Fruit fly (Drosophila melanogaster) whole organism, prepupa: ENCODE results near the gene Uch.

ENCODE experiments used
- CG11902 ChIP-seq: fragments of 200-800 bp; sonication (Bioruptor generic); optimal IDR thresholded peaks from 3 replicates; lab custom pipeline; 2016; ENCODE audit warnings: missing biosample characterization, missing genetic modification characterization
- CG34406 ChIP-seq: fragments of 200-800 bp; sonication (Bioruptor generic); optimal IDR thresholded peaks from 3 replicates; lab custom pipeline; 2016; ENCODE audit warnings: missing biosample characterization, missing genetic modification characterization
- pdm3 ChIP-seq: fragments of 200-800 bp; sonication (Bioruptor generic); optimal IDR thresholded peaks from 3 replicates; lab custom pipeline; 2016; ENCODE audit warnings: missing biosample characterization, missing genetic modification characterization

DNA sequence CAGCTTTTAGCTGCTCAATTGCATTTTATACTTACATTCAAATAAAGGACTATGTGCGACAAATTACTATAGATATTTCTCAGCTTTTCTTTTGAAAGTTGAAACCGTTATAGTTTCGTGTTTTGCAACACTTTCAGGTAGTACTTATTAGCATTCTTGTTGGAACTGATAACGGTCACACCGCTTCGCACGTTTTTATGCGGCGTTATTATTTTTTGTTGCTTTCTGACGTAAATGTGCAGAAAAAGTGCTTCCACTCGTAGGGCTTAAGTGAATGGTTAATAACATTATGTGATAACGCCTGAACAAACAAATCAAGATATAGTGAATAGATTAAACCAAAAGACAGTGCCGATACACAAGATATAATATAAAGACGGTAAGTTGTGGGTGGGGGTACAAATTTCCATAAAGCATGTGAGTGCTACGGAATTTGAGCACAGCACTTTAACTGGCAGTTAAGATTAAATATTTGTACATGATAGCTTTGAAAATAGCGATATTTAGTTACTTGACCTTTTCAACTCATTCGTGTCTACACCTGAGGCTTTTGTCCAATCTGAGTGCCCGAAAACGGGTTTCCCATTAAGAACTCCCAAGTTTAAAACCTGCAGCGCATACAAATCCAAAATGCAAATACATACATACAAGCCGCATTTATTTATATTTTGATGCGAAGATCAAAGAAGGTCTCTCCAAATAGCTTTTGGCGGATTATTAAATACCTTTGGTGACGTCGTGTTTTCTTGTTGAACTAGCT lies 6.7 kb upstream of the Uch start, which contains the start of gene papi:
- TF ChIP-seq pdm3 (GFP tag; lab: Kevin White, UChicago): no peak
- no peak for TF ChIP-seq CG11902 (GFP tag; lab: Kevin White, UChicago)
- TF ChIP-seq CG34406 (GFP tag; lab: Kevin White, UChicago): no peak
